Worm (Caenorhabditis elegans) whole organism, L4/young adult: ENCODE data around the gene C08F8.6.

ENCODE experiments used
- W03F9.2 ChIP-seq: fragments of 150-350 bp; optimal IDR thresholded peaks from 2 replicates; lab custom pipeline; 2014; ENCODE audit warnings: missing biosample characterization, missing genetic modification characterization
- dao-5 ChIP-seq: sonication (generic microtip); optimal IDR thresholded peaks from 2 replicates; lab custom pipeline; 2016; ENCODE audit warnings: missing genotype, missing genetic modification characterization, moderate library complexity, missing compliant biosample characterization
- him-1 ChIP-seq: sonication (generic microtip); optimal IDR thresholded peaks from 2 replicates; lab custom pipeline; 2016; ENCODE audit warnings: missing genotype, missing genetic modification reagents, missing genetic modification characterization, missing compliant biosample characterization

ce11 chrIV:11130774-11131173, 34.0 kb downstream of the C08F8.6 start:
- TF ChIP-seq W03F9.2 (tag; lab: Kevin White, UChicago) (no peak), him-1 (tag; lab: Kevin White, UChicago) (no peak), dao-5 (tag; lab: Kevin White, UChicago) (no peak)
